Fruit fly (Drosophila melanogaster): Measurements from ENCODE around the gene CG15803.

The CG15803 gene

dm6 chr3R:18384972-18385371 lies 24.4 kb upstream of the CG15803 start, which contains the start of gene CG14309:
TSS of gene CG14309 (minus strand) at chr3R:18385072.
- TF ChIP-seq CG3919 (GFP tag; optimal IDR thresholded peaks at IDR 0.05) (no peak), Ets96B (tag; optimal IDR thresholded peaks at IDR 0.05) (no peak)

dm6 chr3R:18381014-18381512 lies 20.5 kb upstream of the CG15803 start, which contains the start of gene CG7675:
TSS of gene CG7675 (minus strand) at chr3R:18381178.
- no peak for TF ChIP-seq CG11294 (GFP tag; IDR thresholded peaks at IDR 0.05)
- no peak for TF ChIP-seq CG10631 (GFP tag; optimal IDR thresholded peaks at IDR 0.05)
- TF ChIP-seq Met (GFP tag; optimal IDR thresholded peaks at IDR 0.05): peak; percentile 10
- TF ChIP-seq CG34406 (GFP tag; optimal IDR thresholded peaks at IDR 0.05): no peak
- peak; percentile 93 for TF ChIP-seq CG1621 (tag; optimal IDR thresholded peaks at IDR 0.05)
- TF ChIP-seq Sox14 (GFP tag; optimal IDR thresholded peaks at IDR 0.05): peak; percentile 12
- TF ChIP-seq CG7368 (GFP tag; optimal IDR thresholded peaks at IDR 0.05): no peak
- TF ChIP-seq vri (GFP tag; optimal IDR thresholded peaks at IDR 0.05): no peak
- peak; percentile 50 for TF ChIP-seq CG16779 (tag; optimal IDR thresholded peaks at IDR 0.05)
- no peak for TF ChIP-seq CG32006 (GFP tag; optimal IDR thresholded peaks at IDR 0.05)
- TF ChIP-seq CG3032 (tag; optimal IDR thresholded peaks at IDR 0.05): peak; percentile 18
- peak; percentile 48; the same call in 2 of the 3 replicates for TF ChIP-seq CG8119 (GFP tag; IDR thresholded peaks at IDR 0.05)
- TF ChIP-seq CG10669 (GFP tag; optimal IDR thresholded peaks at IDR 0.05): peak; percentile 22
- TF ChIP-seq ss (GFP tag; optimal IDR thresholded peaks at IDR 0.05): peak; percentile 84 to 89
- TF ChIP-seq Lpt (GFP tag; optimal IDR thresholded peaks at IDR 0.05): peak; percentile 63
- TF ChIP-seq cyc (GFP tag; optimal IDR thresholded peaks at IDR 0.05): no peak
- TF ChIP-seq CG15336 (GFP tag; IDR thresholded peaks at IDR 0.05): 0 out of 2 replicates have a peak, but pooled peaks have one; percentile 34
- no peak for TF ChIP-seq CG4318 (GFP tag; optimal IDR thresholded peaks at IDR 0.05)
- TF ChIP-seq achi (GFP tag; optimal IDR thresholded peaks at IDR 0.05): peak; percentile 13
- TF ChIP-seq spab (GFP tag; optimal IDR thresholded peaks at IDR 0.05): peak; percentile 63
- no peak for TF ChIP-seq CG8632 (GFP tag; optimal IDR thresholded peaks at IDR 0.05)
- TF ChIP-seq OdsH (GFP tag; optimal IDR thresholded peaks at IDR 0.05): no peak
- TF ChIP-seq net (GFP tag; optimal IDR thresholded peaks at IDR 0.05): peak; percentile 48
- TF ChIP-seq eg (GFP tag; IDR thresholded peaks at IDR 0.05): peak; percentile 24; the same call in 1 of the 3 replicates
- TF ChIP-seq CG6792 (GFP tag; optimal IDR thresholded peaks at IDR 0.05): no peak
- TF ChIP-seq Gug (GFP tag; IDR thresholded peaks at IDR 0.05): no peak
- peak; percentile 44 for TF ChIP-seq Ets96B (tag; optimal IDR thresholded peaks at IDR 0.05)
- TF ChIP-seq Hr39 (GFP tag; optimal IDR thresholded peaks at IDR 0.05): no peak
- peak; percentile 76 for TF ChIP-seq CG6808 (GFP tag; optimal IDR thresholded peaks at IDR 0.05)
- TF ChIP-seq Sox102F (GFP tag; optimal IDR thresholded peaks at IDR 0.05): peak; percentile 26
- TF ChIP-seq pdm3 (GFP tag; optimal IDR thresholded peaks at IDR 0.05): no peak
- TF ChIP-seq CG6854 (GFP tag; optimal IDR thresholded peaks at IDR 0.05): peak; percentile 73
- TF ChIP-seq dsx (GFP tag; optimal IDR thresholded peaks at IDR 0.05; ENCODE audit: poor library complexity, severe bottlenecking): peak; percentile 50
- no peak for TF ChIP-seq Hr4 (GFP tag; optimal IDR thresholded peaks at IDR 0.05)
- peak; percentile 25; the same call in 2 of the 3 replicates for TF ChIP-seq CG6163 (GFP tag; IDR thresholded peaks at IDR 0.05)
- TF ChIP-seq CG9139 (GFP tag; optimal IDR thresholded peaks at IDR 0.05): peak; percentile 78
- TF ChIP-seq CG3919 (GFP tag; optimal IDR thresholded peaks at IDR 0.05): peak; percentile 47
- TF ChIP-seq fkh (GFP tag; optimal IDR thresholded peaks at IDR 0.05): no peak
- TF ChIP-seq Sox15 (GFP tag; optimal IDR thresholded peaks at IDR 0.05): no peak
- TF ChIP-seq salr (GFP tag; optimal IDR thresholded peaks at IDR 0.05): peak in 1 of 2 experiments; percentile 12
- TF ChIP-seq Smox (GFP tag; optimal IDR thresholded peaks at IDR 0.05): no peak
- no peak for TF ChIP-seq Ets21C (GFP tag; optimal IDR thresholded peaks at IDR 0.05)
- TF ChIP-seq CG8319 (GFP tag; optimal IDR thresholded peaks at IDR 0.05): no peak
- TF ChIP-seq Eip75B (GFP tag; optimal IDR thresholded peaks at IDR 0.05): peak; percentile 52
